Worm (Caenorhabditis elegans) whole organism, midembryonic: Measurements from ENCODE around the gene fbxa-59.

Experiments used
- T22C8.4 ChIP-seq: fragments of 200-800 bp; sonication (Bioruptor generic); IDR thresholded peaks from 2 replicates; pipeline ENCODE4 v1.3.6; 2022; ENCODE audit warnings: missing genetic modification characterization, missing compliant biosample characterization
- cog-1 ChIP-seq: sonication (generic microtip); optimal IDR thresholded peaks from 2 replicates; lab custom pipeline; 2016; ENCODE audit warnings: missing genetic modification characterization, missing compliant biosample characterization
- flt-1 ChIP-seq: fragments of 200-800 bp; sonication (Bioruptor generic); IDR thresholded peaks from 2 replicates; pipeline ENCODE4 v1.3.6; 2022; ENCODE audit warnings: missing genetic modification characterization, missing compliant biosample characterization
- klf-2 ChIP-seq: fragments of 200-800 bp; sonication (Bioruptor generic); conservative IDR thresholded peaks from 2 replicates; pipeline ENCODE4 v1.3.6; 2022; ENCODE audit warnings: missing genetic modification reagents, missing genetic modification characterization, missing compliant biosample characterization
- ztf-23 ChIP-seq: fragments of 200-800 bp; sonication (Bioruptor generic); IDR thresholded peaks from 2 replicates; pipeline ENCODE4 v1.3.6; 2022; ENCODE audit warnings: missing genetic modification reagents, missing genetic modification characterization, missing compliant biosample characterization
- ztf-29 ChIP-seq: fragments of 200-800 bp; sonication (Bioruptor generic); IDR thresholded peaks from 2 replicates; pipeline ENCODE4 v1.3.6; 2022; ENCODE audit warnings: missing genetic modification reagents, missing genetic modification characterization, missing compliant biosample characterization

- TF ChIP-seq flt-1 (GFP tag; lab: Robert Waterston, UW) (no peak), ztf-29 (GFP tag; lab: Robert Waterston, UW) (no peak), ztf-23 (GFP tag; lab: Robert Waterston, UW) (no peak), T22C8.4 (no peak), cog-1 (tag; lab: Kevin White, UChicago) (no peak), klf-2 (GFP tag; lab: Robert Waterston, UW) (no peak)
Measured at ce11 chrIII:938569-938968, 4.7 kb downstream of the fbxa-59 start, which contains the start of gene fbxa-22.
